Fruit fly (Drosophila melanogaster) whole organism, embryonic: ENCODE results near the gene Ccdc58.

Experiments used
- Abd-B ChIP-seq: fragments of 200-800 bp; sonication (Bioruptor generic); optimal IDR thresholded peaks from 2 replicates; lab custom pipeline; 2018; ENCODE audit warnings: missing biosample characterization, mild to moderate bottlenecking, missing genetic modification characterization, moderate library complexity
- BtbVII ChIP-seq: fragments of 200-800 bp; sonication (Bioruptor generic); optimal IDR thresholded peaks from 3 replicates; lab custom pipeline; 2017; ENCODE audit warnings: missing biosample characterization, mild to moderate bottlenecking, missing genetic modification characterization
- C15 ChIP-seq: fragments of 200-800 bp; sonication (Bioruptor generic); IDR thresholded peaks from 3 replicates; pipeline ENCODE4 v1.3.6; 2022; ENCODE audit warnings: missing biosample characterization, missing genetic modification characterization
- CG10366 ChIP-seq: fragments of 200-800 bp; sonication (Bioruptor generic); IDR thresholded peaks from 2 replicates; pipeline ENCODE4 v1.3.6; 2022; ENCODE audit warnings: missing biosample characterization, missing genetic modification characterization
- CG10543 ChIP-seq: fragments of 200-800 bp; sonication (Bioruptor generic); optimal IDR thresholded peaks from 3 replicates; lab custom pipeline; 2017; ENCODE audit warnings: missing biosample characterization, mild to moderate bottlenecking, missing genetic modification characterization, moderate library complexity
- CG11247 ChIP-seq: fragments of 200-800 bp; sonication (Bioruptor generic); IDR thresholded peaks from 2 replicates; pipeline ENCODE4 v1.3.6; 2022; ENCODE audit warnings: missing biosample characterization, missing genetic modification characterization
- CG12071 ChIP-seq: fragments of 200-800 bp; sonication (Bioruptor generic); optimal IDR thresholded peaks from 3 replicates; lab custom pipeline; 2018; ENCODE audit warnings: missing biosample characterization, mild to moderate bottlenecking, missing genetic modification characterization
- CG12942 ChIP-seq: fragments of 200-800 bp; sonication (Bioruptor generic); optimal IDR thresholded peaks from 3 replicates; lab custom pipeline; 2016; ENCODE audit warnings: missing biosample characterization, missing genetic modification characterization
- CG13624 ChIP-seq: fragments of 200-800 bp; sonication (Bioruptor generic); optimal IDR thresholded peaks from 2 replicates; lab custom pipeline; 2016; ENCODE audit warnings: missing biosample characterization, missing genetic modification characterization
- CG15479 ChIP-seq: fragments of 200-800 bp; sonication (Bioruptor generic); optimal IDR thresholded peaks from 3 replicates; lab custom pipeline; 2019; ENCODE audit warnings: missing biosample characterization, mild to moderate bottlenecking, missing genetic modification characterization, moderate library complexity
- CG15514 ChIP-seq: fragments of 200-800 bp; sonication (Bioruptor generic); optimal IDR thresholded peaks from 3 replicates; lab custom pipeline; 2017; ENCODE audit warnings: missing biosample characterization, missing genetic modification characterization, mild to moderate bottlenecking, moderate library complexity, missing genetic modification reagents
- CG1647 ChIP-seq: fragments of 200-800 bp; sonication (Bioruptor generic); optimal IDR thresholded peaks from 3 replicates; lab custom pipeline; 2016; ENCODE audit warnings: missing biosample characterization, missing genetic modification characterization
- CG17829 ChIP-seq: fragments of 200-800 bp; optimal IDR thresholded peaks from 2 replicates; lab custom pipeline; 2019; ENCODE audit warnings: missing biosample characterization, mild to moderate bottlenecking, missing genetic modification characterization, moderate library complexity
- CG30020 ChIP-seq: fragments of 200-800 bp; optimal IDR thresholded peaks from 2 replicates; lab custom pipeline; 2019; ENCODE audit warnings: missing biosample characterization, mild to moderate bottlenecking, missing genetic modification characterization, moderate library complexity
- CG3281 ChIP-seq: fragments of 200-800 bp; sonication (Bioruptor generic); optimal IDR thresholded peaks from 3 replicates; lab custom pipeline; 2017; ENCODE audit warnings: missing biosample characterization, mild to moderate bottlenecking, missing genetic modification characterization
- CG3726 ChIP-seq: fragments of 200-800 bp; sonication (Bioruptor generic); IDR thresholded peaks from 3 replicates; pipeline ENCODE4, ENCODE4 v1.3.6; 2022; ENCODE audit warnings: missing biosample characterization, missing genetic modification characterization
- CG6175 ChIP-seq: fragments of 200-800 bp; sonication (Bioruptor generic); IDR thresholded peaks from 3 replicates; pipeline ENCODE4 v1.3.6; 2022; ENCODE audit warnings: missing biosample characterization, missing genetic modification characterization
- CG6813 ChIP-seq: fragments of 200-800 bp; sonication (Bioruptor generic); optimal IDR thresholded peaks from 2 replicates; lab custom pipeline; 2017; ENCODE audit warnings: missing biosample characterization, missing genetic modification characterization, mild to moderate bottlenecking, moderate library complexity, missing genetic modification reagents
- CG7271 ChIP-seq: fragments of 200-800 bp; sonication (Bioruptor generic); optimal IDR thresholded peaks from 2 replicates; lab custom pipeline; 2018; ENCODE audit warnings: missing biosample characterization, mild to moderate bottlenecking, missing genetic modification characterization, moderate library complexity
- CG9437 ChIP-seq: fragments of 200-800 bp; sonication (Bioruptor generic); optimal IDR thresholded peaks from 2 replicates; lab custom pipeline; 2018; ENCODE audit warnings: missing biosample characterization, mild to moderate bottlenecking, missing genetic modification characterization
- CG9932 ChIP-seq: fragments of 200-800 bp; sonication (Bioruptor generic); IDR thresholded peaks from 2 replicates; pipeline ENCODE4 v1.3.6; 2022; ENCODE audit warnings: missing biosample characterization, missing genetic modification characterization
- CTCF ChIP-seq: fragments of 200-800 bp; sonication (Bioruptor generic); optimal IDR thresholded peaks from 2 replicates; lab custom pipeline; 2017; ENCODE audit warnings: missing biosample characterization, mild to moderate bottlenecking, missing genetic modification characterization, moderate library complexity
- Dbx ChIP-seq: fragments of 200-800 bp; sonication (Bioruptor generic); IDR thresholded peaks from 3 replicates; pipeline ENCODE4 v1.3.6; 2022; ENCODE audit warnings: missing biosample characterization, missing genetic modification characterization
- GATAe ChIP-seq: fragments of 200-800 bp; sonication (Bioruptor generic); conservative IDR thresholded peaks from 2 replicates; pipeline ENCODE4 v1.3.6; 2022; ENCODE audit warnings: missing biosample characterization, missing genetic modification characterization
- H15 ChIP-seq: fragments of 200-800 bp; sonication (Bioruptor generic); IDR thresholded peaks from 3 replicates; pipeline ENCODE4 v1.3.6; 2022; ENCODE audit warnings: missing biosample characterization, missing genetic modification characterization
- Max ChIP-seq: fragments of 200-800 bp; sonication (Bioruptor generic); optimal IDR thresholded peaks from 2 replicates; lab custom pipeline; 2016; ENCODE audit warnings: missing biosample characterization, mild to moderate bottlenecking, missing genetic modification characterization
- Meics ChIP-seq: fragments of 200-800 bp; sonication (Bioruptor generic); optimal IDR thresholded peaks from 2 replicates; lab custom pipeline; 2017; ENCODE audit warnings: missing biosample characterization, mild to moderate bottlenecking, missing genetic modification characterization
- PHDP ChIP-seq: fragments of 200-800 bp; sonication (Bioruptor generic); optimal IDR thresholded peaks from 3 replicates; lab custom pipeline; 2018; ENCODE audit warnings: missing biosample characterization, mild to moderate bottlenecking, missing genetic modification characterization, moderate library complexity
- Rx ChIP-seq: fragments of 200-800 bp; sonication (Bioruptor generic); IDR thresholded peaks from 2 replicates; pipeline ENCODE4 v1.3.6; 2022; ENCODE audit warnings: missing biosample characterization, missing genetic modification characterization
- Side ChIP-seq: fragments of 200-800 bp; sonication (Bioruptor generic); optimal IDR thresholded peaks from 2 replicates; lab custom pipeline; 2016; ENCODE audit warnings: missing biosample characterization, missing genetic modification characterization
- Usf ChIP-seq: fragments of 200-800 bp; sonication (Bioruptor generic); optimal IDR thresholded peaks from 2 replicates; lab custom pipeline; 2017; ENCODE audit warnings: missing genotype, missing biosample characterization, missing genetic modification characterization
- YL-1 ChIP-seq: fragments of 200-800 bp; sonication (Bioruptor generic); optimal IDR thresholded peaks from 3 replicates; lab custom pipeline; 2017; ENCODE audit warnings: missing biosample characterization, mild to moderate bottlenecking, missing genetic modification characterization
- ara ChIP-seq: fragments of 200-800 bp; sonication (Bioruptor generic); IDR thresholded peaks from 2 replicates; pipeline ENCODE4 v1.3.6; 2022; ENCODE audit warnings: missing biosample characterization, missing genetic modification characterization
- az2 ChIP-seq: fragments of 200-800 bp; sonication (Bioruptor generic); optimal IDR thresholded peaks from 3 replicates; lab custom pipeline; 2016; ENCODE audit warnings: missing biosample characterization, missing genetic modification characterization
- bowl ChIP-seq: fragments of 200-800 bp; sonication (Bioruptor generic); IDR thresholded peaks from 2 replicates; pipeline ENCODE4 v1.3.6; 2022; ENCODE audit warnings: missing biosample characterization, missing genetic modification characterization
- br ChIP-seq: fragments of >200 bp; optimal IDR thresholded peaks from 2 replicates; lab custom pipeline; 2017
- cwo ChIP-seq: fragments of 200-800 bp; sonication (Bioruptor generic); optimal IDR thresholded peaks from 3 replicates; lab custom pipeline; 2017; ENCODE audit warnings: missing biosample characterization, missing genetic modification characterization, mild to moderate bottlenecking, moderate library complexity, missing genetic modification reagents
- en ChIP-seq: fragments of 200-800 bp; sonication (Bioruptor generic); optimal IDR thresholded peaks from 2 replicates; lab custom pipeline; 2016; ENCODE audit warnings: missing biosample characterization, missing genetic modification characterization
- eve ChIP-seq, 2 experiments: fragments of >200 bp; optimal IDR thresholded peaks; 2 replicates each; lab custom pipeline; 2017; ENCODE audit warnings: missing biosample characterization in 2 of 2, missing genetic modification characterization in 2 of 2
- fd96Cb ChIP-seq: fragments of 200-800 bp; sonication (Bioruptor generic); optimal IDR thresholded peaks from 2 replicates; lab custom pipeline; 2018; ENCODE audit warnings: missing biosample characterization, mild to moderate bottlenecking, missing genetic modification characterization, moderate library complexity
- gsb ChIP-seq: fragments of 200-800 bp; sonication (Bioruptor generic); IDR thresholded peaks from 2 replicates; pipeline ENCODE4 v1.3.6; 2022; ENCODE audit warnings: missing biosample characterization, missing genetic modification characterization
- gsb-n ChIP-seq: fragments of 200-800 bp; sonication (Bioruptor generic); optimal IDR thresholded peaks from 3 replicates; lab custom pipeline; 2018; ENCODE audit warnings: missing biosample characterization, mild to moderate bottlenecking, missing genetic modification characterization
- lov ChIP-seq, 2 experiments: fragments of 200-800 bp in 1 of 2; fragments of >200 bp in 1 of 2; sonication (Bioruptor generic) in 1 of 2; IDR thresholded peaks in 1 of 2; optimal IDR thresholded peaks in 1 of 2; 2 replicates in 1 of 2; 3 replicates in 1 of 2; pipeline versions ENCODE4 v1.3.6 to Lab custom; 2017 to 2022; ENCODE audit warnings: missing biosample characterization in 1 of 2, missing genetic modification characterization in 1 of 2
- pan ChIP-seq, 4 experiments: fragments of >200 bp in 3 of 4; fragments of 200-800 bp in 1 of 4; sonication (Bioruptor generic) in 1 of 4; optimal IDR thresholded peaks in 3 of 4; IDR thresholded peaks in 1 of 4; 2 replicates each; pipeline versions ENCODE4 v1.3.6 to Lab custom; 2017 to 2022; ENCODE audit warnings: missing biosample characterization in 2 of 4, missing genetic modification characterization in 2 of 4, mixed read lengths in 1 of 4
- pho ChIP-seq: fragments of 200-800 bp; sonication (Bioruptor generic); optimal IDR thresholded peaks from 2 replicates; lab custom pipeline; 2016; ENCODE audit warnings: missing biosample characterization, missing genetic modification characterization
- sim ChIP-seq: fragments of 200-800 bp; sonication (Bioruptor generic); IDR thresholded peaks from 2 replicates; pipeline ENCODE4 v1.3.6; 2022; ENCODE audit warnings: missing biosample characterization, missing genetic modification characterization
- sob ChIP-seq: fragments of 200-800 bp; sonication (Bioruptor generic); IDR thresholded peaks from 2 replicates; pipeline ENCODE4 v1.3.6; 2022; ENCODE audit warnings: missing biosample characterization, missing genetic modification characterization
- sqz ChIP-seq: fragments of 200-800 bp; sonication (Bioruptor generic); optimal IDR thresholded peaks from 3 replicates; lab custom pipeline; 2018; ENCODE audit warnings: missing biosample characterization, mild to moderate bottlenecking, missing genetic modification characterization
- sug ChIP-seq: fragments of 200-800 bp; optimal IDR thresholded peaks from 2 replicates; lab custom pipeline; 2019; ENCODE audit warnings: missing biosample characterization, mild to moderate bottlenecking, missing genetic modification characterization, moderate library complexity
- trem ChIP-seq: fragments of 200-800 bp; optimal IDR thresholded peaks from 3 replicates; lab custom pipeline; 2019; ENCODE audit warnings: missing biosample characterization, mild to moderate bottlenecking, missing genetic modification characterization, moderate library complexity

The Ccdc58 gene

DNA sequence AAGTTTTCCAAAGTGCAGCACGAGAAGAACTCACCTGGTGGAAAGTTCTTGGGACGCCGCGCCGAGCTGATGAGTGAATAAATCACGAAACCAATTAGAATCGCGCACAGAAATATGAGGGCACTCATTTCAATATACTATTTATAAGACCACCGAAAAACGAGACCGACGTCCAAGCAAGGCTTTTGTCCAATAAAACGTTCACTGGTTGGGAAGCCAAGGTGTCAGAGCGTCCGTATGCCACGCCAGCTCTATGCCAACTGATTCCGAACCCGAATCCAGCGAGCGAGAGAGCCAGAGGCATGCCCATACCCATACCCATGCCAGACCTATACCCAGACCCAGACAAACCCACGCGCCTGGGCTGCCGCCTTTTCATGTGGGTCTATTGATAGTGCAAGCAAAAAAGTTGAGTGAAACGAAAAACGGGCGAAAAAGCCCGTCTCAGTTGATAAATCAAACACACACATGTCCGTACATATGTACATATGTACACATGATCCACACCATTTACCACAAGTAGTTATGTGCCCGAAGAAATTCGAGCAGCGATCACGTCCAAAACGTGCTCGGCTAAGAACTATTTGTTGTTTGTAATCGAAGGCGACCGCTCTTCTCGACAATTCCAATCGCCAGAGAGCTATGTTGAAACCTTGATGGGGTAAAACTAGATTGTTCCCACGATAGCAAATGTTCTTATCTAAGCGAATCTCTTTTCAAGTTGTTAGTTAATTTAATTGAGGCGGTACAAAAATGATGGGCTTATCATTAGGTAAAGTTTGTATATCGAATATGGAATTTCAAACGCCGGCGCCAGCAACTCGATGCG is 8.3 kb downstream of the Ccdc58 start, which contains the start of gene Cyp305a1 (continued):
- TF ChIP-seq CG12942 (GFP tag; lab: Kevin White, UChicago) (no peak), Abd-B (GFP tag; lab: Kevin White, UChicago) (no peak), CG12071 (GFP tag; lab: Kevin White, UChicago) (no peak), az2 (GFP tag; lab: Kevin White, UChicago) (no peak), lov (optimal IDR thresholded peaks at IDR 0.05; lab: Kevin White, UChicago) (no peak), lov (GFP tag; IDR thresholded peaks at IDR 0.05; lab: Robert Waterston, UW) (0 out of 3 replicates have a peak, but pooled peaks have one; percentile 44), Rx (GFP tag; lab: Robert Waterston, UW) (no peak), CG9932 (GFP tag; lab: Robert Waterston, UW) (no peak), CG3281 (peak; percentile 14), sug (tag; lab: Kevin White, UChicago) (peak; percentile 69), trem (tag; lab: Kevin White, UChicago) (no peak), Dbx (GFP tag; lab: Robert Waterston, UW) (0 out of 3 replicates have a peak, but pooled peaks have one; percentile 44), bowl (GFP tag; lab: Robert Waterston, UW) (no peak), Usf (GFP tag; lab: Kevin White, UChicago) (no peak), pho (GFP tag; lab: Kevin White, UChicago) (no peak), eve (GFP tag; optimal IDR thresholded peaks at IDR 0.05; lab: Kevin White, UChicago) (no peak), CG9437 (GFP tag; lab: Kevin White, UChicago) (no peak), PHDP (tag; lab: Kevin White, UChicago) (no peak), fd96Cb (no peak), CG1647 (no peak), sim (GFP tag; lab: Robert Waterston, UW) (0 out of 2 replicates have a peak, but pooled peaks have one; percentile 14), cwo (GFP tag; lab: Kevin White, UChicago) (peak; percentile 74), sob (GFP tag; lab: Robert Waterston, UW) (peak; percentile 54; the same call in 1 of the 2 replicates), Max (GFP tag; lab: Kevin White, UChicago) (no peak), Side (GFP tag; lab: Kevin White, UChicago) (no peak), br (lab: Kevin White, UChicago) (no peak), CG17829 (tag; lab: Kevin White, UChicago) (no peak), sqz (no peak), CG7271 (no peak), gsb (GFP tag; lab: Robert Waterston, UW) (no peak), CG10543 (GFP tag; lab: Kevin White, UChicago) (peak; percentile 90), CG6175 (GFP tag; lab: Robert Waterston, UW) (no peak), CG6813 (peak; percentile 37), CG30020 (tag; lab: Kevin White, UChicago) (no peak), CTCF (GFP tag; lab: Kevin White, UChicago) (no peak), YL-1 (GFP tag; lab: Kevin White, UChicago) (no peak), en (GFP tag; lab: Kevin White, UChicago) (no peak), CG15479 (GFP tag; lab: Kevin White, UChicago) (no peak), CG10366 (GFP tag; lab: Robert Waterston, UW) (no peak), CG11247 (GFP tag; lab: Robert Waterston, UW) (no peak), Meics (GFP tag; lab: Kevin White, UChicago) (no peak), BtbVII (GFP tag; lab: Kevin White, UChicago) (no peak), C15 (GFP tag; lab: Robert Waterston, UW) (no peak), gsb-n (tag; lab: Kevin White, UChicago) (no peak), GATAe (GFP tag; lab: Robert Waterston, UW) (no peak), pan (optimal IDR thresholded peaks at IDR 0.05; lab: Kevin White, UChicago) (no peak), pan (GFP tag; optimal IDR thresholded peaks at IDR 0.05 in 1 of 2, IDR thresholded peaks at IDR 0.05 in 1 of 2) (no peak), CG15514 (GFP tag; lab: Kevin White, UChicago) (peak; percentile 47), CG13624 (GFP tag; lab: Kevin White, UChicago) (no peak), H15 (GFP tag; lab: Robert Waterston, UW) (no peak), CG3726 (GFP tag; lab: Robert Waterston, UW) (no peak), ara (no peak)
